Worm (Caenorhabditis elegans) whole organism, L4 larva: ENCODE data around the gene spat-2.

ENCODE experiments used
- F10B5.3 ChIP-seq: sonication (generic microtip); optimal IDR thresholded peaks from 2 replicates; lab custom pipeline; 2016; ENCODE audit warnings: mild to moderate bottlenecking, missing genetic modification characterization, missing compliant biosample characterization
- F37D6.2 ChIP-seq: sonication (generic microtip); optimal IDR thresholded peaks from 2 replicates; lab custom pipeline; 2016; ENCODE audit warnings: mild to moderate bottlenecking, missing genetic modification characterization, missing compliant biosample characterization
- F44E2.7 ChIP-seq: fragments of 200-800 bp; sonication (Bioruptor generic); IDR thresholded peaks from 2 replicates; pipeline ENCODE4 v2.1.2; 2022; ENCODE audit warnings: missing genetic modification characterization, missing compliant biosample characterization
- T20F7.1 ChIP-seq: fragments of 200-800 bp; sonication (Bioruptor generic); optimal IDR thresholded peaks from 2 replicates; lab custom pipeline; 2018; ENCODE audit warnings: mild to moderate bottlenecking, missing genetic modification characterization, missing compliant biosample characterization
- Y105C5A.15 ChIP-seq: fragments of 200-800 bp; sonication (Bioruptor generic); IDR thresholded peaks from 2 replicates; pipeline ENCODE4 v1.3.6; 2022; ENCODE audit warnings: missing genetic modification characterization, missing compliant biosample characterization
- Y75B8A.6 ChIP-seq: fragments of 200-800 bp; sonication (Bioruptor generic); IDR thresholded peaks from 2 replicates; pipeline ENCODE4 v1.3.6; 2022; ENCODE audit warnings: missing genetic modification reagents, missing genetic modification characterization, missing compliant biosample characterization
- ceh-44 ChIP-seq: fragments of 200-800 bp; sonication (Bioruptor generic); IDR thresholded peaks from 2 replicates; pipeline ENCODE4 v1.3.6; 2022; ENCODE audit warnings: missing genetic modification reagents, missing genetic modification characterization, missing compliant biosample characterization
- ceh-82 ChIP-seq: sonication (generic microtip); optimal IDR thresholded peaks from 2 replicates; lab custom pipeline; 2017; ENCODE audit warnings: missing biosample characterization, missing genetic modification characterization
- cey-2 ChIP-seq: sonication (generic microtip); optimal IDR thresholded peaks from 3 replicates; lab custom pipeline; 2017; ENCODE audit warnings: missing genetic modification characterization, mild to moderate bottlenecking, missing compliant biosample characterization, antibody characterized with exemption, borderline replicate concordance; ENCODE audit not compliant: insufficient read depth
- ctbp-1 ChIP-seq: fragments of 200-800 bp; sonication (Bioruptor generic); IDR thresholded peaks from 2 replicates; pipeline ENCODE4 v1.3.6; 2022; ENCODE audit warnings: missing genetic modification reagents, missing genetic modification characterization, missing compliant biosample characterization
- daf-19 ChIP-seq: fragments of 200-800 bp; sonication (Bioruptor generic); conservative IDR thresholded peaks from 2 replicates; pipeline ENCODE4 v1.3.6; 2022; ENCODE audit warnings: missing genetic modification characterization, missing compliant biosample characterization
- daf-8 ChIP-seq: fragments of 200-800 bp; sonication (Bioruptor generic); IDR thresholded peaks from 2 replicates; pipeline ENCODE4 v1.3.6; 2022; ENCODE audit warnings: missing genetic modification characterization, missing compliant biosample characterization
- dmd-6 ChIP-seq: fragments of 200-800 bp; sonication (Bioruptor generic); IDR thresholded peaks from 2 replicates; pipeline ENCODE4 v1.3.6; 2022; ENCODE audit warnings: missing genetic modification reagents, missing genetic modification characterization, missing compliant biosample characterization
- dpl-1 ChIP-seq: fragments of 150-350 bp; optimal IDR thresholded peaks from 2 replicates; lab custom pipeline; 2014; ENCODE audit warnings: missing biosample characterization, missing genetic modification reagents, missing genetic modification characterization
- fkh-10 ChIP-seq: fragments of 150-350 bp; optimal IDR thresholded peaks from 2 replicates; lab custom pipeline; 2014; ENCODE audit warnings: missing biosample characterization, missing genetic modification reagents, missing genetic modification characterization
- hif-1 ChIP-seq, 2 experiments: sonication (generic microtip); optimal IDR thresholded peaks; 2 replicates each; lab custom pipeline; 2016 to 2017; ENCODE audit warnings: missing compliant biosample characterization in 2 of 2, missing genetic modification characterization in 2 of 2, missing genetic modification reagents in 2 of 2, missing genotype in 2 of 2, mild to moderate bottlenecking in 1 of 2
- hlh-30 ChIP-seq: sonication (generic microtip); optimal IDR thresholded peaks from 2 replicates; lab custom pipeline; 2017; ENCODE audit warnings: antibody characterized with exemption, mild to moderate bottlenecking, missing genetic modification characterization, missing compliant biosample characterization; ENCODE audit not compliant: insufficient read depth
- hmg-1.1 ChIP-seq: fragments of 200-800 bp; sonication (Bioruptor generic); IDR thresholded peaks from 2 replicates; pipeline ENCODE4 v1.3.6; 2022; ENCODE audit warnings: missing genetic modification reagents, missing genetic modification characterization, missing compliant biosample characterization
- lim-7 ChIP-seq: fragments of 200-800 bp; sonication (Bioruptor generic); IDR thresholded peaks from 2 replicates; pipeline ENCODE4 v1.3.6; 2022; ENCODE audit warnings: missing genetic modification characterization, missing compliant biosample characterization
- lin-13 ChIP-seq: fragments of 150-350 bp; optimal IDR thresholded peaks from 2 replicates; lab custom pipeline; 2014; ENCODE audit warnings: missing biosample characterization, missing genetic modification reagents, missing genetic modification characterization
- lin-29 ChIP-seq: fragments of 200-800 bp; sonication (Bioruptor generic); IDR thresholded peaks from 2 replicates; pipeline ENCODE4 v1.3.6; 2022; ENCODE audit warnings: missing genetic modification reagents, missing genetic modification characterization, missing compliant biosample characterization
- lin-38 ChIP-seq: fragments of 200-800 bp; sonication (Bioruptor generic); IDR thresholded peaks from 2 replicates; pipeline ENCODE4 v1.3.6; 2022; ENCODE audit warnings: missing genetic modification reagents, missing genetic modification characterization, missing compliant biosample characterization
- lin-39 ChIP-seq: fragments of 150-350 bp; optimal IDR thresholded peaks from 2 replicates; lab custom pipeline; 2014; ENCODE audit warnings: missing biosample characterization, missing genetic modification reagents, missing genetic modification characterization
- lsy-2 ChIP-seq, 2 experiments: fragments of 150-350 bp in 1 of 2; sonication (generic microtip) in 1 of 2; optimal IDR thresholded peaks; 2 replicates each; lab custom pipeline; 2014 to 2017; ENCODE audit warnings: missing biosample characterization in 2 of 2, missing genetic modification characterization in 2 of 2
- mdl-1 ChIP-seq, 2 experiments: fragments of 150-350 bp in 1 of 2; sonication (generic microtip) in 1 of 2; optimal IDR thresholded peaks; 2 replicates each; lab custom pipeline; 2014 to 2017; ENCODE audit warnings: missing biosample characterization in 2 of 2, missing genetic modification characterization in 2 of 2
- mep-1 ChIP-seq: fragments of 150-350 bp; sonication (generic microtip); optimal IDR thresholded peaks from 3 replicates; lab custom pipeline; 2014; ENCODE audit warnings: missing biosample characterization, missing genetic modification characterization
- mes-2 ChIP-seq: sonication (generic microtip); optimal IDR thresholded peaks from 2 replicates; lab custom pipeline; 2016; ENCODE audit warnings: missing genotype, mild to moderate bottlenecking, missing genetic modification characterization, missing compliant biosample characterization; ENCODE audit not compliant: poor library complexity, severe bottlenecking
- mxl-2 ChIP-seq: fragments of 200-800 bp; sonication (Bioruptor generic); conservative IDR thresholded peaks from 2 replicates; pipeline ENCODE4 v1.3.6; 2022; ENCODE audit warnings: missing genetic modification reagents, missing genetic modification characterization, missing compliant biosample characterization
- nhr-10 ChIP-seq: fragments of 150-350 bp; optimal IDR thresholded peaks from 2 replicates; lab custom pipeline; 2014; ENCODE audit warnings: missing biosample characterization, missing genetic modification characterization
- nhr-11 ChIP-seq: fragments of 150-350 bp; optimal IDR thresholded peaks from 2 replicates; lab custom pipeline; 2014; ENCODE audit warnings: missing biosample characterization, missing genetic modification characterization
- nhr-111 ChIP-seq: fragments of 200-800 bp; sonication (Bioruptor generic); optimal IDR thresholded peaks from 2 replicates; lab custom pipeline; 2018; ENCODE audit warnings: mild to moderate bottlenecking, missing genetic modification characterization, missing compliant biosample characterization
- nhr-48 ChIP-seq: sonication (generic microtip); optimal IDR thresholded peaks from 2 replicates; lab custom pipeline; 2016; ENCODE audit warnings: mild to moderate bottlenecking, missing genetic modification characterization, missing compliant biosample characterization
- pha-4 ChIP-seq, 2 experiments: fragments of 150-350 bp in 1 of 2; fragments of 200-800 bp in 1 of 2; sonication (Bioruptor generic) in 1 of 2; IDR thresholded peaks in 1 of 2; optimal IDR thresholded peaks in 1 of 2; 2 replicates each; pipeline versions ENCODE4 v1.3.6 to Lab custom; 2014 to 2022; ENCODE audit warnings: missing genetic modification characterization in 2 of 2, missing genetic modification reagents in 2 of 2, missing biosample characterization in 1 of 2, missing compliant biosample characterization in 1 of 2
- php-3 ChIP-seq: fragments of 200-800 bp; sonication (Bioruptor generic); IDR thresholded peaks from 2 replicates; pipeline ENCODE4 v1.3.6; 2022; ENCODE audit warnings: missing genetic modification reagents, missing genetic modification characterization, missing compliant biosample characterization
- pqm-1 ChIP-seq: sonication (generic microtip); optimal IDR thresholded peaks from 2 replicates; lab custom pipeline; 2017; ENCODE audit warnings: missing biosample characterization, missing genetic modification characterization
- saeg-2 ChIP-seq: fragments of 200-800 bp; sonication (Bioruptor generic); IDR thresholded peaks from 2 replicates; pipeline ENCODE4 v1.3.6; 2022; ENCODE audit warnings: missing genetic modification reagents, missing genetic modification characterization, missing compliant biosample characterization
- set-16 ChIP-seq: fragments of 200-800 bp; sonication (Bioruptor generic); IDR thresholded peaks from 2 replicates; pipeline ENCODE4 v1.3.6; 2022; ENCODE audit warnings: missing genetic modification reagents, missing genetic modification characterization, missing compliant biosample characterization
- spr-3 ChIP-seq: fragments of 200-800 bp; sonication (Bioruptor generic); optimal IDR thresholded peaks from 2 replicates; lab custom pipeline; 2018; ENCODE audit warnings: mild to moderate bottlenecking, missing genetic modification characterization, missing compliant biosample characterization
- tra-1 ChIP-seq: fragments of 200-800 bp; sonication (Bioruptor generic); IDR thresholded peaks from 2 replicates; pipeline ENCODE4 v1.3.6; 2022; ENCODE audit warnings: missing genetic modification reagents, missing genetic modification characterization, missing compliant biosample characterization
- unc-130 ChIP-seq: sonication (generic microtip); optimal IDR thresholded peaks from 2 replicates; lab custom pipeline; 2016; ENCODE audit warnings: missing genetic modification reagents, missing genetic modification characterization, missing compliant biosample characterization
- zag-1 ChIP-seq: fragments of 150-350 bp; optimal IDR thresholded peaks from 2 replicates; lab custom pipeline; 2014; ENCODE audit warnings: missing biosample characterization, missing genetic modification characterization
- zfp-2 ChIP-seq: sonication (generic microtip); optimal IDR thresholded peaks from 2 replicates; lab custom pipeline; 2016; ENCODE audit warnings: mild to moderate bottlenecking, missing genetic modification characterization, missing compliant biosample characterization
- zfp-3 ChIP-seq: fragments of 200-800 bp; sonication (Bioruptor generic); conservative IDR thresholded peaks from 2 replicates; pipeline ENCODE4 v1.3.6; 2022; ENCODE audit warnings: missing genetic modification reagents, missing genetic modification characterization, missing compliant biosample characterization
- ztf-11 ChIP-seq: fragments of 150-350 bp; optimal IDR thresholded peaks from 2 replicates; lab custom pipeline; 2014; ENCODE audit warnings: missing biosample characterization, missing genetic modification characterization

The spat-2 gene

ce11 chrIII:10995156-10995555, 41.6 kb upstream of the spat-2 start, which contains the start of gene dmsr-5:
Gene dmsr-5, minus strand, starts transcription at chrIII:10995256.
- no peak for TF ChIP-seq daf-19 (GFP tag; lab: Robert Waterston, UW)
- no peak for TF ChIP-seq T20F7.1 (GFP tag; lab: Kevin White, UChicago)
- TF ChIP-seq ztf-11 (tag; lab: Kevin White, UChicago), result no peak
- no peak for TF ChIP-seq lim-7 (GFP tag; lab: Robert Waterston, UW)
- TF ChIP-seq mdl-1 (tag; optimal IDR thresholded peaks at IDR 0.05; lab: Kevin White, UChicago), result no peak

ce11 chrIII:11002808-11003207, 33.9 kb upstream of the spat-2 start:
- TF ChIP-seq set-16 (GFP tag; lab: Robert Waterston, UW) (peak; percentile 52), ceh-82 (no peak), hif-1 (tag; optimal IDR thresholded peaks at IDR 0.05; lab: Kevin White, UChicago) (no peak), pha-4 (GFP tag; IDR thresholded peaks at IDR 0.05; lab: Robert Waterston, UW) (no peak), pha-4 (tag; optimal IDR thresholded peaks at IDR 0.05; lab: Kevin White, UChicago) (no peak)

- TF ChIP-seq F10B5.3 (no peak), dpl-1 (GFP tag; lab: Kevin White, UChicago) (peak; percentile 97), nhr-10 (tag; lab: Kevin White, UChicago) (no peak), lsy-2 (tag; optimal IDR thresholded peaks at IDR 0.05; lab: Kevin White, UChicago) (peak in 1 of 2 experiments; percentile 91), fkh-10 (GFP tag; lab: Kevin White, UChicago) (peak; percentile 67), T20F7.1 (GFP tag; lab: Kevin White, UChicago) (no peak), spr-3 (GFP tag; lab: Kevin White, UChicago) (no peak), zag-1 (tag; lab: Kevin White, UChicago) (no peak), hmg-1.1 (GFP tag; lab: Robert Waterston, UW) (peak; percentile 57), php-3 (GFP tag; lab: Robert Waterston, UW) (no peak), nhr-111 (GFP tag; lab: Kevin White, UChicago) (no peak), hlh-30 (peak; percentile 59), mep-1 (peak; percentile 72), F37D6.2 (tag; lab: Kevin White, UChicago) (no peak), pha-4 (GFP tag; IDR thresholded peaks at IDR 0.05; lab: Robert Waterston, UW) (no peak), pha-4 (tag; optimal IDR thresholded peaks at IDR 0.05; lab: Kevin White, UChicago) (no peak), lin-38 (GFP tag; lab: Robert Waterston, UW) (peak; percentile 98), pqm-1 (no peak), nhr-11 (tag; lab: Kevin White, UChicago) (peak; percentile 68), F44E2.7 (GFP tag; lab: Robert Waterston, UW) (no peak), Y105C5A.15 (GFP tag; lab: Robert Waterston, UW) (no peak), lin-29 (GFP tag; lab: Robert Waterston, UW) (no peak), Y75B8A.6 (no peak), ceh-44 (GFP tag; lab: Robert Waterston, UW) (no peak), saeg-2 (GFP tag; lab: Robert Waterston, UW) (no peak), tra-1 (GFP tag; lab: Robert Waterston, UW) (no peak), ceh-82 (no peak), dmd-6 (GFP tag; lab: Robert Waterston, UW) (peak; percentile 39; the same call in 1 of the 2 replicates), mdl-1 (tag; optimal IDR thresholded peaks at IDR 0.05; lab: Kevin White, UChicago) (no peak), ctbp-1 (GFP tag; lab: Robert Waterston, UW) (no peak), zfp-3 (no peak), zfp-2 (tag; lab: Kevin White, UChicago) (no peak), lin-13 (GFP tag; lab: Kevin White, UChicago) (peak; percentile 76), lin-39 (tag; lab: Kevin White, UChicago) (no peak), mxl-2 (GFP tag; lab: Robert Waterston, UW) (no peak), unc-130 (peak; percentile 39), cey-2 (no peak), daf-8 (GFP tag; lab: Robert Waterston, UW) (no peak), nhr-48 (tag; lab: Kevin White, UChicago) (no peak), mes-2 (tag; lab: Kevin White, UChicago) (peak; percentile 93)
Measured at ce11 chrIII:11007552-11008272, 29.0 kb upstream of the spat-2 start, which contains the start of the genes fipr-17 and Y48A6B.3. Gene fipr-17, minus strand, starts transcription at chrIII:11007602. Gene Y48A6B.3, plus strand, starts transcription at chrIII:11008222.
